Worm (Caenorhabditis elegans) whole organism, mixed stage, embryonic: ENCODE data around the gene srbc-31.

Experiments
- M03D4.4 ChIP-seq: sonication (generic microtip); optimal IDR thresholded peaks from 2 replicates; lab custom pipeline; 2017; ENCODE audit warnings: mild to moderate bottlenecking, missing genetic modification characterization, missing compliant biosample characterization
- bed-3 ChIP-seq: fragments of 200-800 bp; sonication (Bioruptor generic); optimal IDR thresholded peaks from 3 replicates; lab custom pipeline; 2018; ENCODE audit warnings: mild to moderate bottlenecking, missing genetic modification characterization, moderate library complexity, missing compliant biosample characterization
- blmp-1 ChIP-seq: fragments of 150-350 bp; optimal IDR thresholded peaks from 2 replicates; lab custom pipeline; 2014; ENCODE audit warnings: missing biosample characterization, missing genetic modification characterization
- ceh-39 ChIP-seq: fragments of 150-350 bp; optimal IDR thresholded peaks from 2 replicates; lab custom pipeline; 2014; ENCODE audit warnings: missing biosample characterization, missing genetic modification characterization
- ceh-43 ChIP-seq: fragments of 200-800 bp; sonication (Bioruptor generic); optimal IDR thresholded peaks from 2 replicates; lab custom pipeline; 2018; ENCODE audit warnings: mild to moderate bottlenecking, missing genetic modification characterization, moderate library complexity, missing compliant biosample characterization
- ceh-83 ChIP-seq: fragments of 200-800 bp; sonication (Bioruptor generic); optimal IDR thresholded peaks from 2 replicates; lab custom pipeline; 2018; ENCODE audit warnings: mild to moderate bottlenecking, missing genetic modification characterization, missing compliant biosample characterization
- ces-1 ChIP-seq: fragments of 150-350 bp; optimal IDR thresholded peaks from 2 replicates; lab custom pipeline; 2014; ENCODE audit warnings: missing biosample characterization, missing genetic modification reagents, missing genetic modification characterization
- cnd-1 ChIP-seq: fragments of 200-800 bp; sonication (Bioruptor generic); optimal IDR thresholded peaks from 2 replicates; lab custom pipeline; 2018; ENCODE audit warnings: mild to moderate bottlenecking, missing genetic modification characterization, missing compliant biosample characterization
- drap-1 ChIP-seq: fragments of 200-800 bp; sonication (Bioruptor generic); optimal IDR thresholded peaks from 3 replicates; lab custom pipeline; 2018; ENCODE audit warnings: mild to moderate bottlenecking, missing genetic modification characterization, missing compliant biosample characterization
- elt-1 ChIP-seq: sonication (generic microtip); optimal IDR thresholded peaks from 2 replicates; lab custom pipeline; 2017; ENCODE audit warnings: missing genetic modification characterization, mild to moderate bottlenecking, missing compliant biosample characterization, antibody characterized with exemption, moderate library complexity, borderline replicate concordance; ENCODE audit not compliant: insufficient read depth
- elt-3 ChIP-seq: fragments of 150-350 bp; optimal IDR thresholded peaks from 2 replicates; lab custom pipeline; 2014; ENCODE audit warnings: missing biosample characterization, missing genetic modification characterization
- flh-1 ChIP-seq: fragments of 200-800 bp; sonication (Bioruptor generic); optimal IDR thresholded peaks from 2 replicates; lab custom pipeline; 2018; ENCODE audit warnings: mild to moderate bottlenecking, missing genetic modification characterization, moderate library complexity, missing compliant biosample characterization
- ham-2 ChIP-seq: fragments of 200-800 bp; sonication (Bioruptor generic); optimal IDR thresholded peaks from 2 replicates; lab custom pipeline; 2018; ENCODE audit warnings: mild to moderate bottlenecking, missing genetic modification characterization, missing compliant biosample characterization
- hlh-1 ChIP-seq: fragments of 150-350 bp; optimal IDR thresholded peaks from 2 replicates; lab custom pipeline; 2014; ENCODE audit warnings: missing biosample characterization, missing genetic modification reagents, missing genetic modification characterization
- lin-13 ChIP-seq: fragments of 150-350 bp; optimal IDR thresholded peaks from 2 replicates; lab custom pipeline; 2014; ENCODE audit warnings: missing biosample characterization, missing genetic modification characterization
- lin-32 ChIP-seq: fragments of 200-800 bp; sonication (Bioruptor generic); optimal IDR thresholded peaks from 2 replicates; lab custom pipeline; 2018; ENCODE audit warnings: mild to moderate bottlenecking, missing genetic modification characterization, missing compliant biosample characterization
- lsy-2 ChIP-seq: fragments of 150-350 bp; optimal IDR thresholded peaks from 2 replicates; lab custom pipeline; 2014; ENCODE audit warnings: missing biosample characterization, missing genetic modification characterization
- mab-5 ChIP-seq: fragments of 150-350 bp; optimal IDR thresholded peaks from 2 replicates; lab custom pipeline; 2014; ENCODE audit warnings: missing biosample characterization, missing genetic modification characterization
- mls-2 ChIP-seq: sonication (generic microtip); optimal IDR thresholded peaks from 2 replicates; lab custom pipeline; 2016; ENCODE audit warnings: mild to moderate bottlenecking, missing genetic modification characterization, moderate library complexity, missing compliant biosample characterization
- nhr-12 ChIP-seq: fragments of 150-350 bp; optimal IDR thresholded peaks from 2 replicates; lab custom pipeline; 2014; ENCODE audit warnings: missing biosample characterization, missing genetic modification characterization
- nhr-2 ChIP-seq: fragments of 150-350 bp; optimal IDR thresholded peaks from 2 replicates; lab custom pipeline; 2014; ENCODE audit warnings: missing biosample characterization, missing genetic modification characterization
- nhr-237 ChIP-seq: fragments of 150-350 bp; optimal IDR thresholded peaks from 2 replicates; lab custom pipeline; 2014; ENCODE audit warnings: missing biosample characterization, missing genetic modification characterization
- nhr-76 ChIP-seq: sonication (generic microtip); optimal IDR thresholded peaks from 2 replicates; lab custom pipeline; 2017; ENCODE audit warnings: missing biosample characterization, missing genetic modification characterization
- pha-4 ChIP-seq: fragments of 150-350 bp; optimal IDR thresholded peaks from 2 replicates; lab custom pipeline; 2018; ENCODE audit warnings: missing biosample characterization, missing genetic modification reagents, missing genetic modification characterization
- sem-2 ChIP-seq: fragments of 200-800 bp; sonication (Bioruptor generic); optimal IDR thresholded peaks from 2 replicates; lab custom pipeline; 2018; ENCODE audit warnings: mild to moderate bottlenecking, missing genetic modification characterization, missing compliant biosample characterization
- snpc-4 ChIP-seq: fragments of 150-350 bp; optimal IDR thresholded peaks from 2 replicates; lab custom pipeline; 2014; ENCODE audit warnings: missing biosample characterization, missing genetic modification characterization
- sptf-1 ChIP-seq: sonication (generic microtip); optimal IDR thresholded peaks from 2 replicates; lab custom pipeline; 2017; ENCODE audit warnings: mild to moderate bottlenecking, missing genetic modification characterization, moderate library complexity, missing compliant biosample characterization
- unc-120 ChIP-seq: sonication (generic microtip); optimal IDR thresholded peaks from 2 replicates; lab custom pipeline; 2017; ENCODE audit warnings: missing genetic modification characterization, missing compliant biosample characterization; ENCODE audit not compliant: poor library complexity, severe bottlenecking
- unc-62 ChIP-seq: fragments of 150-350 bp; optimal IDR thresholded peaks from 2 replicates; lab custom pipeline; 2014; ENCODE audit warnings: missing biosample characterization, missing genetic modification reagents, missing genetic modification characterization
- zip-8 ChIP-seq: fragments of 150-350 bp; optimal IDR thresholded peaks from 2 replicates; lab custom pipeline; 2014; ENCODE audit warnings: missing biosample characterization, missing genetic modification characterization
- ztf-11 ChIP-seq: fragments of 150-350 bp; optimal IDR thresholded peaks from 2 replicates; lab custom pipeline; 2014; ENCODE audit warnings: missing biosample characterization, missing genetic modification characterization

The srbc-31 gene

DNA sequence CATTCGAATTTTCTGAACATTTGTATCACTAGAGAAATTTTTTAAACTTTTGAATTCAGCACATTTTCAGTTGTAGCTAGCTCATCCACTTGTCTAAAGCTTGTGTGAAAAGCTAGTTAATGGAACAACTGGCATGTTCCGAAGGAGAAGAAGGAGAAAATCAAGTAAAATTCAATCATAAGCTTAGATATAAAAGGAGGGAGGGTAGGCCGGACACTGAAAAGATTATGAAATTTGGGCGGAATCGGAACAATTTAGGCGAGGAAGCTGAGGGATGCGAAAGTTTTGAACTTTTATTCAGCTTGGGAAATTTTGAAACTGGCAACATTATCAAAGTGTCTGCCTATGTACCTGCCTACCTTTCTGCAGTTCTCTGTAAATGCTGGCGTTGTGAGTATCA, 24.9 kb downstream of the srbc-31 start:
- TF ChIP-seq ces-1 (GFP tag; lab: Kevin White, UChicago) (peak; percentile 94), ceh-83 (GFP tag; lab: Kevin White, UChicago) (no peak), lsy-2 (tag; lab: Kevin White, UChicago) (no peak)

DNA sequence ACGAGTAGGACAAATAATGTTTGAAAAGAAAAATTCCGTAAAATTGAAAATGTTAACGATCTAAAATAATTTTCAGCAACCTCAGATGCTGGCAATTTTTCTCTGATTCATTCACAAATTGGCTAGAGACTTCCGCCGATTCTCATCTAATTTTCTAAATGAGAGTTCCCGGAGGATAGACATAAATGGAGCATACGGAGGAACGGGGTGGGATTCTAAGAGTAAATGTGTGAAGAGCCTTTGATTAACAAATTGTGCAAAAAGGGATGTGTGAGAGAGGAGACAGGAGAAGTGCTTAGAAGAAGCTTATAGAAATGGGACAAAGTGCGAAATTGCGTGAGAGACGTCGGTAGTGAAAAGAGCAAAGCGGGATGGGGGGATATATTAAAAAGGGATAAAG, 25.8 kb downstream of the srbc-31 start:
- peak; percentile 92 for TF ChIP-seq ces-1 (GFP tag; lab: Kevin White, UChicago)
- TF ChIP-seq bed-3: no peak
- TF ChIP-seq, all 35 proteins: peak for 1

DNA sequence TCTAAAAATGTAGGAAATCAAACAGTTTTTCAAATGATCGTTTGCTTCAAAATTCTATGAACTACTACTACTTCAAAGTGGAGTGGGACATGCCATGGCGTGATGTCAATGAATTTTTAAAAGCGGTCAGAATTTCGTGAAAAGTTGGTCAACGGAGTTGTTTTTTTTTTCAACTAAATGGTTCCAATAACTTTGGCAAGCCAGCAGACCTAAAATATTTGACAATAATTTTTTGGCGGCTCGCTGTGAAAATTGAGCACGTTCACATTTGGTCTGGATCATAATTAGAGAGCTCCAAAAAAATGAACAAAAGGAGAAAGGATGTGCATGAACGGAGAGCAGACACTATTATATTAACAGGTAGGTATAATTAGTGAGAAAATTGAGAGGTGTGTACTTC, 27.0 kb downstream of the srbc-31 start:
- no peak for TF ChIP-seq nhr-237
- peak; percentile 7 for TF ChIP-seq sptf-1 (tag; lab: Kevin White, UChicago)

DNA sequence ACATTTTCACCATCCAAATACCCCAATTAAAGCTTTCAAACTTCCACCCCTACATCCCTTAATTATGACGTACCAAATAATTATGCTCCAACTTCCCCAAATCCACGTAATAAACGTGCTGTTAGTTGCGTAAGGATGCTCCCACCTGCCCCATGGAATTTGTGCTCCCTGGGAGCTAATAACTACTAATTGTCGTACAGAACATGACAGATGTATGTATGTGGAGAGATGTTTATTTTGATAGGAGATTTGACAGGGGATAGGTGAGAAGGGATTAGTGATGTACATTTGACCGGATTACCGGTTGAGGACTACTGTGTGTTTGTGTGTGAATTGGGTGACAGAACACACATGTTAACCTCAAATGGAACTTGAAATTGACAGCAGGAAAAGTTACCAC, 27.6 kb downstream of the srbc-31 start:
- TF ChIP-seq ham-2 (GFP tag; lab: Kevin White, UChicago) (no peak), pha-4 (no peak), ztf-11 (tag; lab: Kevin White, UChicago) (no peak), flh-1 (GFP tag; lab: Kevin White, UChicago) (no peak), snpc-4 (tag; lab: Kevin White, UChicago) (no peak), bed-3 (no peak), blmp-1 (tag; lab: Kevin White, UChicago) (no peak), zip-8 (tag; lab: Kevin White, UChicago) (peak; percentile 62), cnd-1 (tag; lab: Kevin White, UChicago) (peak; percentile 65), lin-13 (no peak), ceh-39 (tag; lab: Kevin White, UChicago) (no peak), nhr-237 (no peak), lsy-2 (tag; lab: Kevin White, UChicago) (no peak), drap-1 (no peak), M03D4.4 (tag; lab: Kevin White, UChicago) (no peak), ceh-43 (GFP tag; lab: Kevin White, UChicago) (peak; percentile 43), mls-2 (tag; lab: Kevin White, UChicago) (no peak), sptf-1 (tag; lab: Kevin White, UChicago) (peak; percentile 58), nhr-2 (tag; lab: Kevin White, UChicago) (peak; percentile 92), ces-1 (GFP tag; lab: Kevin White, UChicago) (no peak), hlh-1 (tag; lab: Kevin White, UChicago) (no peak), elt-3 (tag; lab: Kevin White, UChicago) (no peak)
- TF ChIP-seq, all 35 proteins: peak for 5

DNA sequence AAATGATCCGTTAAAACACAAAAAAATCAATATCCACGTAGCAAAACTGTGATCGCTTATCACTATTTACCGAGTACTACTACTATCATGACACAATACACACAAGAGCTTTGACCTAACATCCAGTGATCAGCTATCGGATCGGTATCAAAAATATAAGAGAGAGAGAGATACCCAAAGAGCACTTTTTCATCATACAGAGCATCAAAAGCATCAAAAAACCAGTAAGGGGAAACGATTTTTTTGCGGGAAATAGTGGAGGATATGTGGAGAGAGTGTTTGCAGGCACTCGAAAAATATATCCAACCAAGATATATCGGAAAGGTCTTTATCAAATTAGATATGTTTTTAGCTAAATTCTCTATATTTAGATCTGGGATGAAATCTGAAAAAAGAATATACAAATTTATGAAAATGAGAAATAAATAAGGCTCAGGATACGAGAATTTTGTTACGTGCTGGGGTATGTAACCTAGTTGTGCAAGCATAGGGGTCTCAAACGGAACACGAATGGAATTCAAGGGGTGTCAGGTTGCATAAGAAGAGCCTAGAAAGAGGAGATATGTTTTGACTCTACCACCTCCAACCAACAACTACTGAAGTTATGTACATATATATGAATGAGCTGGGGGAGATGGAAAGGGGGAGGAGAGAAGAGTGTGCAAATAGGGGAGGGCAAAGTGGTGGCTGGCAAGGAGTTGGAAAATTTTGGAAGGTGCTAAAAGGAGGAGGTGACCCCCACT, 32.1 kb downstream of the srbc-31 start:
- TF ChIP-seq ceh-43 (GFP tag; lab: Kevin White, UChicago) (no peak), pha-4 (no peak), flh-1 (GFP tag; lab: Kevin White, UChicago) (no peak), nhr-12 (tag; lab: Kevin White, UChicago) (no peak), nhr-76 (no peak), elt-1 (no peak), lsy-2 (tag; lab: Kevin White, UChicago) (no peak), mab-5 (tag; lab: Kevin White, UChicago) (no peak), mls-2 (tag; lab: Kevin White, UChicago) (peak; percentile 22), ceh-39 (tag; lab: Kevin White, UChicago) (no peak), zip-8 (tag; lab: Kevin White, UChicago) (no peak), sptf-1 (tag; lab: Kevin White, UChicago) (no peak), blmp-1 (tag; lab: Kevin White, UChicago) (no peak), nhr-237 (no peak), unc-120 (tag; lab: Kevin White, UChicago) (no peak), M03D4.4 (tag; lab: Kevin White, UChicago) (peak; percentile 25), drap-1 (no peak)

DNA sequence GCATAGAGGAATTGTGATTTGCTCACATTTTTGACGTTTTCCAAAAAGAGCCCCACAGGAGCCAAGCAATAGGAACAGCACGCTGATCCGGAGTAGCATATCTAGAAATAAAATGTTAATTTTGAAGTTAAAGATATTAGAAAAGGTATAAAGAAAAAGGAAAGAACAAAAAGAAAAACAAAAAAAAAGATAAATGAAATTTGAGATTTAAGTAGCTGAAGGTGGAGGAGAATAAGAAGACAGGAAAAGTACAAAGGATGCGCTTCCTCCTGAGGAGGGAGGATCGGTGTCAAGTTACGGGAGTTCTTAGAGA, 32.7 kb downstream of the srbc-31 start, which contains the start of gene cfz-2:
cfz-2 (minus strand) TSS at position 101 of the 313 bp plus-strand sequence.
- TF ChIP-seq cnd-1 (tag; lab: Kevin White, UChicago) (no peak), elt-1 (no peak), unc-62 (GFP tag; lab: Kevin White, UChicago) (no peak), sem-2 (GFP tag; lab: Kevin White, UChicago) (no peak), ceh-39 (tag; lab: Kevin White, UChicago) (no peak), drap-1 (no peak), ceh-43 (GFP tag; lab: Kevin White, UChicago) (no peak), hlh-1 (tag; lab: Kevin White, UChicago) (no peak), ztf-11 (tag; lab: Kevin White, UChicago) (no peak), lin-32 (GFP tag; lab: Kevin White, UChicago) (no peak)
